Worm (Caenorhabditis elegans) whole organism, L4 larva: ENCODE measurements around the gene R05F9.7.
"Not testable (repeated sequence)": the region's sequence is repeated elsewhere in the genome, so short reads cannot be mapped to it uniquely, and the experiment has no call there.

Experiments
- ZK546.5 ChIP-seq, 2 experiments: sonication (generic microtip); optimal IDR thresholded peaks; 2 replicates each; lab custom pipeline; 2017; ENCODE audit warnings: missing biosample characterization in 2 of 2, missing genetic modification characterization in 2 of 2
- ama-1 ChIP-seq: fragments of 150-350 bp; optimal IDR thresholded peaks from 2 replicates; lab custom pipeline; 2014; ENCODE audit warnings: inconsistent platforms, mixed read lengths
- lin-15B ChIP-seq: fragments of 150-350 bp; sonication (generic microtip); optimal IDR thresholded peaks from 3 replicates; lab custom pipeline; 2014; ENCODE audit warnings: missing biosample characterization, missing genetic modification characterization
- lin-39 ChIP-seq: fragments of 150-350 bp; optimal IDR thresholded peaks from 2 replicates; lab custom pipeline; 2014; ENCODE audit warnings: missing biosample characterization, missing genetic modification reagents, missing genetic modification characterization
- nhr-42 ChIP-seq: fragments of 200-800 bp; sonication (Bioruptor generic); IDR thresholded peaks from 2 replicates; pipeline ENCODE4 v1.3.6; 2022; ENCODE audit warnings: missing genetic modification characterization, missing compliant biosample characterization
- tra-1 ChIP-seq: fragments of 200-800 bp; sonication (Bioruptor generic); IDR thresholded peaks from 2 replicates; pipeline ENCODE4 v1.3.6; 2022; ENCODE audit warnings: missing genetic modification reagents, missing genetic modification characterization, missing compliant biosample characterization

ce11 chrII:4866819-4867218 lies 19.3 kb upstream of the R05F9.7 start:
- not testable (repeated sequence) for TF ChIP-seq ZK546.5 (tag; optimal IDR thresholded peaks at IDR 0.05; lab: Kevin White, UChicago); lin-15B (tag; lab: Kevin White, UChicago); lin-39 (tag; lab: Kevin White, UChicago); nhr-42; tra-1 (GFP tag; lab: Robert Waterston, UW); ama-1 (lab: Kevin White, UChicago)
